Fruit fly (Drosophila melanogaster) whole organism, embryonic: ENCODE data around the gene Ppi1.

Source experiments
- CG10274 ChIP-seq: fragments of 200-800 bp; sonication (Bioruptor generic); optimal IDR thresholded peaks from 3 replicates; lab custom pipeline; 2017; ENCODE audit warnings: missing biosample characterization, mild to moderate bottlenecking, missing genetic modification characterization
- CG10543 ChIP-seq: fragments of 200-800 bp; sonication (Bioruptor generic); optimal IDR thresholded peaks from 3 replicates; lab custom pipeline; 2017; ENCODE audit warnings: missing biosample characterization, mild to moderate bottlenecking, missing genetic modification characterization, moderate library complexity
- CG11456 ChIP-seq: fragments of 200-800 bp; sonication (Bioruptor generic); IDR thresholded peaks from 3 replicates; pipeline ENCODE4 v1.3.6; 2022; ENCODE audit warnings: missing biosample characterization, missing genetic modification characterization
- CG12299 ChIP-seq: fragments of 200-800 bp; sonication (Bioruptor generic); optimal IDR thresholded peaks from 2 replicates; lab custom pipeline; 2018; ENCODE audit warnings: missing biosample characterization, mild to moderate bottlenecking, missing genetic modification characterization
- CG12769 ChIP-seq: fragments of 200-800 bp; sonication (Bioruptor generic); optimal IDR thresholded peaks from 2 replicates; lab custom pipeline; 2019; ENCODE audit warnings: missing biosample characterization, mild to moderate bottlenecking, missing genetic modification characterization, moderate library complexity
- CG14710 ChIP-seq: fragments of 200-800 bp; sonication (Bioruptor generic); optimal IDR thresholded peaks from 3 replicates; lab custom pipeline; 2019; ENCODE audit warnings: missing biosample characterization, mild to moderate bottlenecking, missing genetic modification characterization, moderate library complexity
- CG32532 ChIP-seq: fragments of 200-800 bp; sonication (Bioruptor generic); IDR thresholded peaks from 2 replicates; pipeline ENCODE4 v1.3.6; 2022; ENCODE audit warnings: missing biosample characterization, missing genetic modification characterization
- CG34376 ChIP-seq: fragments of 200-800 bp; sonication (Bioruptor generic); optimal IDR thresholded peaks from 2 replicates; lab custom pipeline; 2018; ENCODE audit warnings: missing biosample characterization, mild to moderate bottlenecking, missing genetic modification characterization
- CG3995 ChIP-seq: fragments of 200-800 bp; sonication (Bioruptor generic); optimal IDR thresholded peaks from 3 replicates; lab custom pipeline; 2016; ENCODE audit warnings: missing biosample characterization, missing genetic modification characterization
- CG6689 ChIP-seq: fragments of 200-800 bp; sonication (Bioruptor generic); IDR thresholded peaks from 2 replicates; pipeline ENCODE4 v1.3.6; 2022; ENCODE audit warnings: missing biosample characterization, missing genetic modification characterization
- CG7556 ChIP-seq: fragments of 200-800 bp; sonication (Bioruptor generic); optimal IDR thresholded peaks from 2 replicates; lab custom pipeline; 2017; ENCODE audit warnings: missing biosample characterization, mild to moderate bottlenecking, missing genetic modification characterization
- CG8944 ChIP-seq: fragments of 200-800 bp; sonication (Bioruptor generic); optimal IDR thresholded peaks from 3 replicates; lab custom pipeline; 2016; ENCODE audit warnings: missing biosample characterization, missing genetic modification characterization
- CG9932 ChIP-seq: fragments of 200-800 bp; sonication (Bioruptor generic); IDR thresholded peaks from 2 replicates; pipeline ENCODE4 v1.3.6; 2022; ENCODE audit warnings: missing biosample characterization, missing genetic modification characterization
- CrebB ChIP-seq: fragments of 200-800 bp; sonication (Bioruptor generic); optimal IDR thresholded peaks from 3 replicates; lab custom pipeline; 2018; ENCODE audit warnings: missing biosample characterization, mild to moderate bottlenecking, missing genetic modification characterization
- Dfd ChIP-seq, 2 experiments: fragments of >200 bp; optimal IDR thresholded peaks; 2 replicates each; lab custom pipeline; 2017; ENCODE audit warnings: missing biosample characterization in 2 of 2, missing genetic modification characterization in 2 of 2
- Ets65A ChIP-seq: fragments of 200-800 bp; sonication (Bioruptor generic); peaks from one replicate; lab custom pipeline; 2016; ENCODE audit warnings: missing biosample characterization, missing genetic modification characterization
- HLHmδ ChIP-seq: fragments of 200-800 bp; sonication (Bioruptor generic); optimal IDR thresholded peaks from 2 replicates; lab custom pipeline; 2018; ENCODE audit warnings: missing biosample characterization, mild to moderate bottlenecking, missing genetic modification characterization, moderate library complexity
- HmgZ ChIP-seq: fragments of 200-800 bp; sonication (Bioruptor generic); optimal IDR thresholded peaks from 2 replicates; lab custom pipeline; 2018; ENCODE audit warnings: missing biosample characterization, mild to moderate bottlenecking, missing genetic modification characterization
- Hr78 ChIP-seq, 2 experiments: fragments of 200-800 bp in 1 of 2; fragments of >200 bp in 1 of 2; sonication (Bioruptor generic) in 1 of 2; optimal IDR thresholded peaks; 2 replicates each; lab custom pipeline; 2017 to 2019; ENCODE audit warnings: missing biosample characterization in 2 of 2, missing genetic modification characterization in 2 of 2, mild to moderate bottlenecking in 1 of 2, moderate library complexity in 1 of 2
- Nf-YB ChIP-seq: fragments of 200-800 bp; sonication (Bioruptor generic); optimal IDR thresholded peaks from 3 replicates; lab custom pipeline; 2019; ENCODE audit warnings: missing biosample characterization, mild to moderate bottlenecking, missing genetic modification characterization, moderate library complexity
- Pdp1 ChIP-seq, 2 experiments: fragments of 200-800 bp; sonication (Bioruptor generic); optimal IDR thresholded peaks; 3 replicates each; lab custom pipeline; 2016; ENCODE audit warnings: missing biosample characterization in 2 of 2, missing genetic modification characterization in 2 of 2, mild to moderate bottlenecking in 1 of 2, moderate library complexity in 1 of 2
- Rfx ChIP-seq: fragments of 200-800 bp; sonication (Bioruptor generic); IDR thresholded peaks from 2 replicates; pipeline ENCODE4 v1.3.6; 2022; ENCODE audit warnings: missing biosample characterization, missing genetic modification characterization
- Rx ChIP-seq: fragments of 200-800 bp; sonication (Bioruptor generic); IDR thresholded peaks from 2 replicates; pipeline ENCODE4 v1.3.6; 2022; ENCODE audit warnings: missing biosample characterization, missing genetic modification characterization
- bab2 ChIP-seq: fragments of 200-800 bp; sonication (Bioruptor generic); optimal IDR thresholded peaks from 2 replicates; lab custom pipeline; 2016; ENCODE audit warnings: missing biosample characterization, missing genetic modification characterization
- cg ChIP-seq: fragments of 200-800 bp; sonication (Bioruptor generic); optimal IDR thresholded peaks from 3 replicates; lab custom pipeline; 2019; ENCODE audit warnings: missing biosample characterization, mild to moderate bottlenecking, missing genetic modification characterization, moderate library complexity
- corto ChIP-seq: fragments of 200-800 bp; sonication (Bioruptor generic); optimal IDR thresholded peaks from 2 replicates; lab custom pipeline; 2016; ENCODE audit warnings: missing biosample characterization, mild to moderate bottlenecking, missing genetic modification characterization, moderate library complexity
- gcm ChIP-seq: fragments of 200-800 bp; sonication (Bioruptor generic); optimal IDR thresholded peaks from 2 replicates; lab custom pipeline; 2019; ENCODE audit warnings: missing biosample characterization, mild to moderate bottlenecking, missing genetic modification characterization, moderate library complexity
- hth ChIP-seq: fragments of >200 bp; optimal IDR thresholded peaks from 2 replicates; lab custom pipeline; 2017; ENCODE audit warnings: inconsistent platforms
- klu ChIP-seq: fragments of 200-800 bp; sonication (Bioruptor generic); IDR thresholded peaks from 2 replicates; pipeline ENCODE4 v1.3.6; 2022; ENCODE audit warnings: missing biosample characterization, missing genetic modification characterization
- nau ChIP-seq: fragments of 200-800 bp; sonication (Bioruptor generic); optimal IDR thresholded peaks from 3 replicates; lab custom pipeline; 2017; ENCODE audit warnings: missing biosample characterization, mild to moderate bottlenecking, missing genetic modification characterization, missing genetic modification reagents
- nerfin-2 ChIP-seq: fragments of 200-800 bp; sonication (Bioruptor generic); IDR thresholded peaks from 2 replicates; pipeline ENCODE4 v1.3.6; 2022; ENCODE audit warnings: missing biosample characterization, missing genetic modification characterization; ENCODE audit not compliant: partially characterized antibody
- pan ChIP-seq, 4 experiments: fragments of >200 bp in 3 of 4; fragments of 200-800 bp in 1 of 4; sonication (Bioruptor generic) in 1 of 4; optimal IDR thresholded peaks in 3 of 4; IDR thresholded peaks in 1 of 4; 2 replicates each; pipeline versions ENCODE4 v1.3.6 to Lab custom; 2017 to 2022; ENCODE audit warnings: missing biosample characterization in 2 of 4, missing genetic modification characterization in 2 of 4, mixed read lengths in 1 of 4
- sr ChIP-seq: fragments of 200-800 bp; sonication (Bioruptor generic); IDR thresholded peaks from 3 replicates; pipeline ENCODE4 v1.3.6; 2022; ENCODE audit warnings: missing biosample characterization, missing genetic modification characterization
- vnd ChIP-seq: fragments of 200-800 bp; sonication (Bioruptor generic); IDR thresholded peaks from 3 replicates; pipeline ENCODE4 v1.3.6; 2022; ENCODE audit warnings: missing biosample characterization, missing genetic modification characterization; ENCODE audit not compliant: partially characterized antibody
- wek ChIP-seq: fragments of 200-800 bp; sonication (Bioruptor generic); optimal IDR thresholded peaks from 3 replicates; lab custom pipeline; 2018; ENCODE audit warnings: missing biosample characterization, mild to moderate bottlenecking, missing genetic modification characterization, moderate library complexity

The Ppi1 gene

dm6 chr3R:30110959-30111358, 18.0 kb downstream of the Ppi1 start:
- no peak for TF ChIP-seq klu (GFP tag; lab: Robert Waterston, UW)
- peak; percentile 8 for TF ChIP-seq gcm (GFP tag; lab: Kevin White, UChicago)
- TF ChIP-seq CG10543 (GFP tag; lab: Kevin White, UChicago) = peak; percentile 37
- no peak for TF ChIP-seq Nf-YB
- TF ChIP-seq bab2 (GFP tag; lab: Kevin White, UChicago) = no peak
- TF ChIP-seq cg (GFP tag; lab: Kevin White, UChicago) = peak; percentile 15
- TF ChIP-seq CG9932 (GFP tag; lab: Robert Waterston, UW) = 0 out of 2 replicates have a peak, but pooled peaks have one; percentile 28
- TF ChIP-seq Rfx (GFP tag; lab: Robert Waterston, UW) = no peak
- peak in 1 of 2 experiments; percentile 77 for TF ChIP-seq Pdp1 (GFP tag; optimal IDR thresholded peaks at IDR 0.05; lab: Kevin White, UChicago)
- TF ChIP-seq CG12769 (tag; lab: Kevin White, UChicago) = peak; percentile 71
- peak in 1 of 2 experiments; percentile 85 for TF ChIP-seq Hr78 (GFP tag; optimal IDR thresholded peaks at IDR 0.05; lab: Kevin White, UChicago)
- TF ChIP-seq corto (GFP tag; lab: Kevin White, UChicago) = no peak
- no peak for TF ChIP-seq HLHmδ (GFP tag; lab: Kevin White, UChicago)
- TF ChIP-seq vnd (GFP tag; lab: Robert Waterston, UW) = no peak
- no peak for TF ChIP-seq CG6689 (GFP tag; lab: Robert Waterston, UW)
- no peak for TF ChIP-seq CG8944 (GFP tag; lab: Kevin White, UChicago)
- no peak for TF ChIP-seq CG34376 (GFP tag; lab: Kevin White, UChicago)
- TF ChIP-seq nau (GFP tag; lab: Kevin White, UChicago) = peak; percentile 49
- TF ChIP-seq CG10274 = no peak
- peak; percentile 80 for TF ChIP-seq sr (GFP tag; lab: Robert Waterston, UW)

dm6 chr3R:30109380-30109779, 19.5 kb downstream of the Ppi1 start:
- no peak for TF ChIP-seq hth (lab: Kevin White, UChicago)
- peak; percentile 54 for TF ChIP-seq Ets65A
- peak in 1 of 2 experiments; percentile 65 for TF ChIP-seq Dfd (GFP tag; optimal IDR thresholded peaks at IDR 0.05; lab: Kevin White, UChicago)
- 0 out of 3 replicates have a peak, but pooled peaks have one; percentile 36 for TF ChIP-seq CG11456
- TF ChIP-seq, all 482 proteins: peak for 3

- TF ChIP-seq CG32532 (GFP tag; lab: Robert Waterston, UW) (no peak), nerfin-2 (GFP tag; lab: Robert Waterston, UW) (no peak), CG14710 (no peak), CrebB (tag; lab: Kevin White, UChicago) (no peak), CG12299 (tag; lab: Kevin White, UChicago) (no peak), wek (GFP tag; lab: Kevin White, UChicago) (no peak), pan (optimal IDR thresholded peaks at IDR 0.05; lab: Kevin White, UChicago) (no peak), pan (GFP tag; optimal IDR thresholded peaks at IDR 0.05 in 1 of 2, IDR thresholded peaks at IDR 0.05 in 1 of 2) (no peak), CG9932 (GFP tag; lab: Robert Waterston, UW) (no peak), Rx (GFP tag; lab: Robert Waterston, UW) (no peak), Hr78 (GFP tag; optimal IDR thresholded peaks at IDR 0.05; lab: Kevin White, UChicago) (no peak), CG3995 (no peak), CG7556 (GFP tag; lab: Kevin White, UChicago) (no peak), HmgZ (tag; lab: Kevin White, UChicago) (no peak)
These were observed 20.3 kb downstream of the Ppi1 start for dm6 chr3R:30108639-30109038.
